Fruit fly (Drosophila melanogaster) whole organism, pupa: ENCODE measurements around the gene CG3448.

Experiments
- CG10348 ChIP-seq: fragments of 200-800 bp; sonication (Bioruptor generic); IDR thresholded peaks from 2 replicates; pipeline ENCODE4 v1.3.6; 2022; ENCODE audit warnings: missing biosample characterization, missing genetic modification characterization
- CG12605 ChIP-seq: fragments of 200-800 bp; sonication (Bioruptor generic); IDR thresholded peaks from 2 replicates; pipeline ENCODE4 v1.3.6; 2022; ENCODE audit warnings: missing biosample characterization, missing genetic modification characterization
- CG13204 ChIP-seq: fragments of 200-800 bp; sonication (Bioruptor generic); optimal IDR thresholded peaks from 2 replicates; lab custom pipeline; 2018; ENCODE audit warnings: missing biosample characterization, mild to moderate bottlenecking, missing genetic modification characterization, moderate library complexity
- CG14655 ChIP-seq: fragments of 200-800 bp; sonication (Bioruptor generic); optimal IDR thresholded peaks from 3 replicates; lab custom pipeline; 2017; ENCODE audit warnings: mild to moderate bottlenecking, missing biosample characterization, missing genetic modification reagents, missing genetic modification characterization
- CG15710 ChIP-seq: fragments of 200-800 bp; sonication (Bioruptor generic); optimal IDR thresholded peaks from 2 replicates; lab custom pipeline; 2018; ENCODE audit warnings: missing biosample characterization, mild to moderate bottlenecking, missing genetic modification characterization, moderate library complexity
- CG17806 ChIP-seq: fragments of 200-800 bp; sonication (Bioruptor generic); optimal IDR thresholded peaks from 2 replicates; lab custom pipeline; 2018; ENCODE audit warnings: missing biosample characterization, mild to moderate bottlenecking, missing genetic modification characterization, moderate library complexity
- CG32121 ChIP-seq: fragments of 200-800 bp; sonication (Bioruptor generic); IDR thresholded peaks from 2 replicates; pipeline ENCODE4 v1.3.6; 2022; ENCODE audit warnings: missing biosample characterization, missing genetic modification characterization
- CG34367 ChIP-seq: fragments of 200-800 bp; sonication (Bioruptor generic); optimal IDR thresholded peaks from 2 replicates; lab custom pipeline; 2018; ENCODE audit warnings: missing biosample characterization, mild to moderate bottlenecking, missing genetic modification characterization
- CG4496 ChIP-seq: fragments of 200-800 bp; sonication (Bioruptor generic); IDR thresholded peaks from 3 replicates; pipeline ENCODE4 v1.3.6; 2022; ENCODE audit warnings: missing biosample characterization, missing genetic modification characterization
- CG8159 ChIP-seq: fragments of 200-800 bp; sonication (Bioruptor generic); optimal IDR thresholded peaks from 3 replicates; lab custom pipeline; 2018; ENCODE audit warnings: missing biosample characterization, mild to moderate bottlenecking, missing genetic modification characterization, moderate library complexity
- CG8301 ChIP-seq: fragments of 200-800 bp; sonication (Bioruptor generic); optimal IDR thresholded peaks from 2 replicates; lab custom pipeline; 2018; ENCODE audit warnings: missing biosample characterization, mild to moderate bottlenecking, missing genetic modification characterization
- CG9948 ChIP-seq: fragments of 200-800 bp; sonication (Bioruptor generic); optimal IDR thresholded peaks from 2 replicates; lab custom pipeline; 2018; ENCODE audit warnings: missing biosample characterization, mild to moderate bottlenecking, missing genetic modification characterization, moderate library complexity
- D1 ChIP-seq: fragments of 200-800 bp; sonication (Bioruptor generic); optimal IDR thresholded peaks from 2 replicates; lab custom pipeline; 2018; ENCODE audit warnings: missing biosample characterization, mild to moderate bottlenecking, missing genetic modification characterization, moderate library complexity
- EcR ChIP-seq: fragments of 200-800 bp; sonication (Bioruptor generic); optimal IDR thresholded peaks from 3 replicates; lab custom pipeline; 2019; ENCODE audit warnings: missing biosample characterization, missing genetic modification characterization, mild to moderate bottlenecking, moderate library complexity, missing genetic modification reagents
- Ets98B ChIP-seq: fragments of 200-800 bp; sonication (Bioruptor generic); IDR thresholded peaks from 2 replicates; pipeline ENCODE4 v1.3.6; 2022; ENCODE audit warnings: missing biosample characterization, missing genetic modification characterization
- Pif1A ChIP-seq: fragments of 200-800 bp; sonication (Bioruptor generic); optimal IDR thresholded peaks from 3 replicates; lab custom pipeline; 2016; ENCODE audit warnings: missing biosample characterization, missing genetic modification characterization
- Pif1B ChIP-seq: fragments of 200-800 bp; sonication (Bioruptor generic); optimal IDR thresholded peaks from 3 replicates; lab custom pipeline; 2016; ENCODE audit warnings: missing biosample characterization, missing genetic modification characterization
- Snoo ChIP-seq: fragments of 200-800 bp; sonication (Bioruptor generic); optimal IDR thresholded peaks from 3 replicates; lab custom pipeline; 2017; ENCODE audit warnings: missing biosample characterization, mild to moderate bottlenecking, missing genetic modification characterization, inconsistent platforms
- fd96Ca ChIP-seq: fragments of 200-800 bp; sonication (Bioruptor generic); IDR thresholded peaks from 3 replicates; pipeline ENCODE4 v1.3.6; 2022; ENCODE audit warnings: missing biosample characterization, missing genetic modification characterization
- gl ChIP-seq: fragments of 200-800 bp; sonication (Bioruptor generic); optimal IDR thresholded peaks from 2 replicates; lab custom pipeline; 2018; ENCODE audit warnings: missing biosample characterization, mild to moderate bottlenecking, missing genetic modification characterization
- rn ChIP-seq: fragments of 200-800 bp; sonication (Bioruptor generic); IDR thresholded peaks from 2 replicates; pipeline ENCODE4 v1.3.6; 2022; ENCODE audit warnings: missing biosample characterization, missing genetic modification characterization

CG3448 gene

DNA sequence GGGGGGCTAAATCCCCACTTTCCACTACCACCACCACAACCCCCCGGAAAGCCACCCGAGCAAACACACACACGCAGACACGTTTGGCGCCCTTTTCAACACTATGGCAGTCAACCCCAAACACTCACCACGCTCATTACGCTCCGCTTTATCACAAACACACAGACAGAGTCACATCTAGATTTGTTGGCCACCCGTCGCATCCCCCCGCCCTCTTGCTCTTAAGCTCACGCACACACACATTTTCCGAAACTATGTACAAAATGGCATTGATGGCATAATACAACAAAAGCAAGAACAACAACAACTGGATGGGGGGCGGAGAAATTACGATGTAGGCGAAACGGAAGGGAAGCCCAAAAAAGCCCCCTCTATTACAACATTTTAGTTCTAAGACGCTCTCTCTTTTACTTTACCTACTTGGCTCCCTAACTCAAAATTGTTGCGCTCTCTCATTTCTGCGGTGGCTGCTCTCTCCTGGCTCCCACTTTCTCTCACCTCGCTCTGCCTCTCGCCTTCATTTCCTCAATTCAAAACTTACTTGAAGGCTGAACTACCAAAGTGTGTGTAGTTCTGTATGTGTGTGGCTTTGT, 14.4 kb upstream of the CG3448 start:
- TF ChIP-seq CG8301 (tag; lab: Kevin White, UChicago), result no peak
- no peak for TF ChIP-seq CG9948
- TF ChIP-seq EcR (GFP tag; lab: Kevin White, UChicago), result no peak

DNA sequence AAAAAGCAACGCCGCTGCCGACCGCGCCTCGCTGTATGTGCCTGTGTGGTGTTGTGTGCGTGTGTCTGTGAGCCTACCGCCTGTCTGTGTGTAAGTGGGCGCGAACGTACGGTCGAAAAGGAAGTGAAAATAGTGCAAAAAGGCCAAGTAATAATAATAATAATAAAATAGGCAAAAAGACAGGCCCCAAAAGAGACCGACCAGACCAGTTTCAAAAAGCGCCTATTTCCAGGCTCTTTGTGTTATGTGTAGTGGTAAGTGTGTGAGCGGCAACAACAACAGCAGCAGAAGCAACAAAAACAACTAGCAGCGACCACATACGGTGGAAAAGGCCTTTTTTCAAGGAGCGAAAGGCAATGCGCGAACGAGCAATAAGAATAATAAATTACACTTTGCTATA, 11.4 kb upstream of the CG3448 start:
- TF ChIP-seq CG14655 (GFP tag; lab: Kevin White, UChicago) (no peak), fd96Ca (0 out of 3 replicates have a peak, but pooled peaks have one; percentile 13), rn (GFP tag; lab: Robert Waterston, UW) (no peak), CG8159 (tag; lab: Kevin White, UChicago) (peak; percentile 41), CG34367 (peak; percentile 54), CG10348 (GFP tag; lab: Robert Waterston, UW) (no peak), D1 (tag; lab: Kevin White, UChicago) (no peak), CG9948 (peak; percentile 6), CG15710 (tag; lab: Kevin White, UChicago) (peak; percentile 42), gl (tag; lab: Kevin White, UChicago) (peak; percentile 82), Ets98B (no peak), CG13204 (GFP tag; lab: Kevin White, UChicago) (peak; percentile 91), EcR (GFP tag; lab: Kevin White, UChicago) (peak; percentile 21), CG12605 (GFP tag; lab: Robert Waterston, UW) (peak; percentile 58; the same call in 1 of the 2 replicates), Pif1A (peak; percentile 17), Pif1B (GFP tag; lab: Kevin White, UChicago) (no peak), CG32121 (GFP tag; lab: Robert Waterston, UW) (no peak), Snoo (tag; lab: Kevin White, UChicago) (no peak), CG4496 (GFP tag; lab: Robert Waterston, UW) (0 out of 3 replicates have a peak, but pooled peaks have one; percentile 10), CG8301 (tag; lab: Kevin White, UChicago) (no peak), CG17806 (tag; lab: Kevin White, UChicago) (peak; percentile 46)

dm6 chr3L:9462247-9462769, 10.9 kb upstream of the CG3448 start:
- TF ChIP-seq D1 (tag; lab: Kevin White, UChicago) (peak; percentile 93), CG4496 (GFP tag; lab: Robert Waterston, UW) (peak; percentile 92), Pif1A (peak; percentile 94), CG17806 (tag; lab: Kevin White, UChicago) (peak; percentile 90), CG10348 (GFP tag; lab: Robert Waterston, UW) (peak; percentile 52; the same call in 1 of the 2 replicates), rn (GFP tag; lab: Robert Waterston, UW) (no peak), CG14655 (GFP tag; lab: Kevin White, UChicago) (peak; percentile 96), Ets98B (peak; percentile 91), gl (tag; lab: Kevin White, UChicago) (peak; percentile 62), CG12605 (GFP tag; lab: Robert Waterston, UW) (peak; percentile 66), CG34367 (peak; percentile 90), CG15710 (tag; lab: Kevin White, UChicago) (peak; percentile 91), fd96Ca (no peak), CG32121 (GFP tag; lab: Robert Waterston, UW) (peak; percentile 90), CG8159 (tag; lab: Kevin White, UChicago) (peak; percentile 94), Snoo (tag; lab: Kevin White, UChicago) (peak; percentile 89), EcR (GFP tag; lab: Kevin White, UChicago) (no peak), CG13204 (GFP tag; lab: Kevin White, UChicago) (peak; percentile 49), CG9948 (peak; percentile 88), CG8301 (tag; lab: Kevin White, UChicago) (peak; percentile 96), Pif1B (GFP tag; lab: Kevin White, UChicago) (peak; percentile 87)

dm6 chr3L:9461670-9462246, 10.4 kb upstream of the CG3448 start:
- TF ChIP-seq rn (GFP tag; lab: Robert Waterston, UW) (0 out of 2 replicates have a peak, but pooled peaks have one; percentile 28), Snoo (tag; lab: Kevin White, UChicago) (no peak), CG10348 (GFP tag; lab: Robert Waterston, UW) (no peak), CG34367 (peak; percentile 36), CG12605 (GFP tag; lab: Robert Waterston, UW) (no peak), CG15710 (tag; lab: Kevin White, UChicago) (no peak), CG9948 (peak; percentile 7), Pif1B (GFP tag; lab: Kevin White, UChicago) (no peak), CG17806 (tag; lab: Kevin White, UChicago) (peak; percentile 30), CG8301 (tag; lab: Kevin White, UChicago) (no peak), CG14655 (GFP tag; lab: Kevin White, UChicago) (no peak), Pif1A (no peak), fd96Ca (peak; percentile 47; the same call in 2 of the 3 replicates), EcR (GFP tag; lab: Kevin White, UChicago) (peak; percentile 81), gl (tag; lab: Kevin White, UChicago) (no peak), CG8159 (tag; lab: Kevin White, UChicago) (no peak), CG13204 (GFP tag; lab: Kevin White, UChicago) (no peak), Ets98B (no peak), CG32121 (GFP tag; lab: Robert Waterston, UW) (peak; percentile 36), D1 (tag; lab: Kevin White, UChicago) (no peak), CG4496 (GFP tag; lab: Robert Waterston, UW) (peak; percentile 69; the same call in 2 of the 3 replicates)
